Fruit fly (Drosophila melanogaster) S2 (cell line): ENCODE data around the gene CG13131.

Source experiments
- CG8478 ChIP-seq: fragments of >200 bp; optimal IDR thresholded peaks from 2 replicates; lab custom pipeline; 2018
- CTCF ChIP-seq, 2 experiments: fragments of >200 bp; optimal IDR thresholded peaks; 2 replicates each; lab custom pipeline; 2018

dm6 chr2L:9972624-9973023 is 44.6 kb downstream of the CG13131 start:
- TF ChIP-seq CG8478 (lab: Kevin White, UChicago) (no peak), CTCF (optimal IDR thresholded peaks at IDR 0.05; lab: Kevin White, UChicago) (no peak)
